Worm (Caenorhabditis elegans): ENCODE measurements around the gene sna-3.

- no peak for TF ChIP-seq lin-39 (tag; optimal IDR thresholded peaks at IDR 0.05)
- no peak for TF ChIP-seq dmd-8 (GFP tag; IDR thresholded peaks at IDR 0.05)
- TF ChIP-seq nhr-10 (tag; optimal IDR thresholded peaks at IDR 0.05), result no peak
- no peak for TF ChIP-seq zip-2 (tag; optimal IDR thresholded peaks at IDR 0.05)
- no peak for TF ChIP-seq F49E8.2 (tag; optimal IDR thresholded peaks at IDR 0.05; ENCODE audit: borderline replicate concordance)
- TF ChIP-seq nhr-237 (tag; optimal IDR thresholded peaks at IDR 0.05), result no peak
- no peak for TF ChIP-seq dmd-9 (GFP tag; IDR thresholded peaks at IDR 0.05)
- no peak for TF ChIP-seq lin-15B (tag; optimal IDR thresholded peaks at IDR 0.05)
- no peak for TF ChIP-seq ama-1 (optimal IDR thresholded peaks at IDR 0.05)
- TF ChIP-seq lsy-2 (tag; optimal IDR thresholded peaks at IDR 0.05), result no peak
- no peak for TF ChIP-seq Y105C5A.15 (GFP tag; IDR thresholded peaks at IDR 0.05)
- no peak for TF ChIP-seq mdl-1 (tag; optimal IDR thresholded peaks at IDR 0.05)
- no peak for TF ChIP-seq ceh-28 (tag; optimal IDR thresholded peaks at IDR 0.05)
These were observed 11.5 kb downstream of the sna-3 start, which contains the start of gene ugt-66 for ce11 chrIII:6194480-6194879.

Measured in whole organism, L4 larva.